Fruit fly (Drosophila melanogaster): ENCODE results near the gene CG31674.
A peak's percentile ranks its signal among the peaks of the same experiment; 100 is the strongest.

The CG31674 gene

dm6 chr2L:20820767-20821166, 10.3 kb upstream of the CG31674 start, which contains the start of gene CheB38c:
Gene CheB38c, minus strand, starts transcription at chr2L:20820867.
- no peak for TF ChIP-seq CG17801 (GFP tag; optimal IDR thresholded peaks at IDR 0.05; ENCODE audit: partially characterized antibody)

dm6 chr2L:20821249-20822024, 9.6 kb upstream of the CG31674 start:
- peak; percentile 50 for TF ChIP-seq CG17801 (GFP tag; optimal IDR thresholded peaks at IDR 0.05; ENCODE audit: partially characterized antibody)

- TF ChIP-seq CG17801 (GFP tag; optimal IDR thresholded peaks at IDR 0.05; ENCODE audit: partially characterized antibody), result no peak
Measured at dm6 chr2L:20822025-20822371, 9.1 kb upstream of the CG31674 start.

- TF ChIP-seq CG17801 (GFP tag; optimal IDR thresholded peaks at IDR 0.05; ENCODE audit: partially characterized antibody), result no peak
Measured at dm6 chr2L:20822489-20823195, 8.4 kb upstream of the CG31674 start, which contains the start of gene CG9331. Gene CG9331, plus strand, starts transcription at chr2L:20822828.

dm6 chr2L:20823196-20824105, 7.6 kb upstream of the CG31674 start:
- peak; percentile 55 for TF ChIP-seq CG17801 (GFP tag; optimal IDR thresholded peaks at IDR 0.05; ENCODE audit: partially characterized antibody)

- no peak for TF ChIP-seq CG17801 (GFP tag; optimal IDR thresholded peaks at IDR 0.05; ENCODE audit: partially characterized antibody)
Measured at dm6 chr2L:20824136-20824789, 6.8 kb upstream of the CG31674 start.

dm6 chr2L:20825265-20825664, 5.8 kb upstream of the CG31674 start:
- TF ChIP-seq CG17801 (GFP tag; optimal IDR thresholded peaks at IDR 0.05; ENCODE audit: partially characterized antibody), result no peak

- no peak for TF ChIP-seq CG17801 (GFP tag; optimal IDR thresholded peaks at IDR 0.05; ENCODE audit: partially characterized antibody)
Measured at dm6 chr2L:20826226-20826625, 4.8 kb upstream of the CG31674 start.

dm6 chr2L:20827045-20827444, 4.0 kb upstream of the CG31674 start:
- TF ChIP-seq CG17801 (GFP tag; optimal IDR thresholded peaks at IDR 0.05; ENCODE audit: partially characterized antibody), result no peak

- TF ChIP-seq CG17801 (GFP tag; optimal IDR thresholded peaks at IDR 0.05; ENCODE audit: partially characterized antibody), result no peak
Measured at dm6 chr2L:20828701-20829100, 2.4 kb upstream of the CG31674 start.

dm6 chr2L:20829309-20829708, 1.8 kb upstream of the CG31674 start, which contains the start of gene CG31673:
Gene CG31673, plus strand, starts transcription at chr2L:20829609.
- no peak for TF ChIP-seq CG17801 (GFP tag; optimal IDR thresholded peaks at IDR 0.05; ENCODE audit: partially characterized antibody)

- TF ChIP-seq CG17801 (GFP tag; optimal IDR thresholded peaks at IDR 0.05; ENCODE audit: partially characterized antibody), result peak; percentile 26
Measured at dm6 chr2L:20829755-20830396, 1.2 kb upstream of the CG31674 start.

dm6 chr2L:20835501-20835900, 4.4 kb downstream of the CG31674 start, which contains the start of gene Oseg5:
Gene Oseg5, minus strand, starts transcription at chr2L:20835840.
- no peak for TF ChIP-seq CG17801 (GFP tag; optimal IDR thresholded peaks at IDR 0.05; ENCODE audit: partially characterized antibody)

dm6 chr2L:20837885-20838284, 6.8 kb downstream of the CG31674 start, which contains the start of gene Spn38F:
Gene Spn38F, minus strand, starts transcription at chr2L:20837985.
- no peak for TF ChIP-seq CG17801 (GFP tag; optimal IDR thresholded peaks at IDR 0.05; ENCODE audit: partially characterized antibody)

Data from ovary, adult (tissue).